Fruit fly (Drosophila melanogaster) whole organism, embryonic: Measurements from ENCODE around the gene CG5910.

Experiments
- Blimp-1 ChIP-seq: fragments of 200-800 bp; sonication (Bioruptor generic); optimal IDR thresholded peaks from 3 replicates; lab custom pipeline; 2018; ENCODE audit warnings: missing biosample characterization, missing genetic modification characterization, mild to moderate bottlenecking, moderate library complexity, missing genetic modification reagents
- CG14014 ChIP-seq: fragments of 200-800 bp; sonication (Bioruptor generic); IDR thresholded peaks from 2 replicates; pipeline ENCODE4 v1.3.6; 2022; ENCODE audit warnings: missing biosample characterization, missing genetic modification characterization
- CG1602 ChIP-seq: fragments of 200-800 bp; sonication (Bioruptor generic); optimal IDR thresholded peaks from 3 replicates; lab custom pipeline; 2016; ENCODE audit warnings: missing biosample characterization, missing genetic modification characterization
- CG31441 ChIP-seq: fragments of 200-800 bp; sonication (Bioruptor generic); IDR thresholded peaks from 2 replicates; pipeline ENCODE4 v1.3.6; 2022; ENCODE audit warnings: missing biosample characterization, missing genetic modification characterization
- CG6689 ChIP-seq: fragments of 200-800 bp; sonication (Bioruptor generic); IDR thresholded peaks from 2 replicates; pipeline ENCODE4 v1.3.6; 2022; ENCODE audit warnings: missing biosample characterization, missing genetic modification characterization
- TFAM ChIP-seq: fragments of 200-800 bp; sonication (Bioruptor generic); optimal IDR thresholded peaks from 2 replicates; lab custom pipeline; 2017; ENCODE audit warnings: missing biosample characterization, missing genetic modification characterization, inconsistent platforms
- dm ChIP-seq: fragments of 200-800 bp; sonication (Bioruptor generic); optimal IDR thresholded peaks from 3 replicates; lab custom pipeline; 2016; ENCODE audit warnings: missing biosample characterization, missing genetic modification characterization
- gcm2 ChIP-seq: fragments of 200-800 bp; sonication (Bioruptor generic); optimal IDR thresholded peaks from 2 replicates; lab custom pipeline; 2016; ENCODE audit warnings: missing biosample characterization, missing genetic modification characterization
- lov ChIP-seq, 2 experiments: fragments of 200-800 bp in 1 of 2; fragments of >200 bp in 1 of 2; sonication (Bioruptor generic) in 1 of 2; IDR thresholded peaks in 1 of 2; optimal IDR thresholded peaks in 1 of 2; 2 replicates in 1 of 2; 3 replicates in 1 of 2; pipeline versions ENCODE4 v1.3.6 to Lab custom; 2017 to 2022; ENCODE audit warnings: missing biosample characterization in 1 of 2, missing genetic modification characterization in 1 of 2

dm6 chr3L:20393357-20393756 is 48.9 kb upstream of the CG5910 start, which contains the start of gene CG33969:
- TF ChIP-seq CG31441 (GFP tag; lab: Robert Waterston, UW), result no peak
- TF ChIP-seq Blimp-1 (GFP tag; lab: Kevin White, UChicago), result no peak
- no peak for TF ChIP-seq CG14014 (GFP tag; lab: Robert Waterston, UW)
- TF ChIP-seq gcm2 (GFP tag; lab: Kevin White, UChicago), result no peak
- TF ChIP-seq lov (optimal IDR thresholded peaks at IDR 0.05; lab: Kevin White, UChicago), result no peak
- TF ChIP-seq lov (GFP tag; IDR thresholded peaks at IDR 0.05; lab: Robert Waterston, UW), result no peak
- TF ChIP-seq CG6689 (GFP tag; lab: Robert Waterston, UW), result no peak
- no peak for TF ChIP-seq CG1602 (GFP tag; lab: Kevin White, UChicago)
- no peak for TF ChIP-seq TFAM (GFP tag; lab: Kevin White, UChicago)
- no peak for TF ChIP-seq dm (GFP tag; lab: Kevin White, UChicago)
